Fruit fly (Drosophila melanogaster) whole organism, adult: ENCODE data around the gene PIG-F.

ENCODE experiments used
- CG11617 ChIP-seq: fragments of 200-800 bp; sonication (Bioruptor generic); optimal IDR thresholded peaks from 2 replicates; lab custom pipeline; 2017; ENCODE audit warnings: mild to moderate bottlenecking, missing biosample characterization, missing genetic modification reagents, missing genetic modification characterization
- CG12768 ChIP-seq: fragments of 200-800 bp; sonication (Bioruptor generic); optimal IDR thresholded peaks from 2 replicates; lab custom pipeline; 2017; ENCODE audit warnings: missing biosample characterization, missing genetic modification characterization, mild to moderate bottlenecking, moderate library complexity, missing genetic modification reagents
- CG14711 ChIP-seq: fragments of 200-800 bp; sonication (Bioruptor generic); optimal IDR thresholded peaks from 2 replicates; lab custom pipeline; 2018; ENCODE audit warnings: missing biosample characterization, mild to moderate bottlenecking, missing genetic modification characterization, moderate library complexity
- CG1620 ChIP-seq: fragments of 200-800 bp; sonication (Bioruptor generic); optimal IDR thresholded peaks from 2 replicates; lab custom pipeline; 2016; ENCODE audit warnings: missing biosample characterization, missing genetic modification characterization
- CG33017 ChIP-seq: fragments of 200-800 bp; sonication (Bioruptor generic); optimal IDR thresholded peaks from 2 replicates; lab custom pipeline; 2018; ENCODE audit warnings: missing biosample characterization, mild to moderate bottlenecking, missing genetic modification characterization, moderate library complexity
- CG5204 ChIP-seq: fragments of 200-800 bp; sonication (Bioruptor generic); optimal IDR thresholded peaks from 2 replicates; lab custom pipeline; 2016; ENCODE audit warnings: missing biosample characterization, missing genetic modification characterization
- CG7045 ChIP-seq: fragments of 200-800 bp; sonication (Bioruptor generic); optimal IDR thresholded peaks from 2 replicates; lab custom pipeline; 2017; ENCODE audit warnings: missing biosample characterization, mild to moderate bottlenecking, missing genetic modification characterization
- CG7101 ChIP-seq: fragments of 200-800 bp; sonication (Bioruptor generic); optimal IDR thresholded peaks from 2 replicates; lab custom pipeline; 2018; ENCODE audit warnings: missing biosample characterization, mild to moderate bottlenecking, missing genetic modification characterization, moderate library complexity
- Clk ChIP-seq: fragments of 200-800 bp; sonication (Bioruptor generic); optimal IDR thresholded peaks from 2 replicates; lab custom pipeline; 2017; ENCODE audit warnings: missing biosample characterization, missing genetic modification characterization
- Crg-1 ChIP-seq: fragments of 200-800 bp; sonication (Bioruptor generic); optimal IDR thresholded peaks from 2 replicates; lab custom pipeline; 2016; ENCODE audit warnings: missing biosample characterization, missing genetic modification characterization
- Hr96 ChIP-seq: fragments of 200-800 bp; sonication (Bioruptor generic); optimal IDR thresholded peaks from 2 replicates; lab custom pipeline; 2016; ENCODE audit warnings: missing biosample characterization, missing genetic modification characterization
- Mnt ChIP-seq: fragments of 200-800 bp; sonication (Bioruptor generic); optimal IDR thresholded peaks from 2 replicates; lab custom pipeline; 2016; ENCODE audit warnings: missing biosample characterization, mild to moderate bottlenecking, missing genetic modification characterization
- bab1 ChIP-seq: fragments of 200-800 bp; sonication (Bioruptor generic); optimal IDR thresholded peaks from 3 replicates; lab custom pipeline; 2019; ENCODE audit warnings: missing biosample characterization, mild to moderate bottlenecking, missing genetic modification characterization, moderate library complexity
- cic ChIP-seq: fragments of 200-800 bp; sonication (Bioruptor generic); optimal IDR thresholded peaks from 2 replicates; lab custom pipeline; 2017; ENCODE audit warnings: missing biosample characterization, mild to moderate bottlenecking, missing genetic modification characterization, moderate library complexity
- cnc ChIP-seq, 2 experiments: fragments of >200 bp; optimal IDR thresholded peaks; 2 replicates each; lab custom pipeline; 2017
- kay ChIP-seq: fragments of 200-800 bp; sonication (Bioruptor generic); peaks from one replicate; lab custom pipeline; 2016; ENCODE audit warnings: missing biosample characterization, missing genetic modification characterization, borderline replicate concordance
- ovo ChIP-seq: fragments of 200-800 bp; sonication (Bioruptor generic); optimal IDR thresholded peaks from 2 replicates; lab custom pipeline; 2016; ENCODE audit warnings: missing biosample characterization, missing genetic modification characterization
- pad ChIP-seq: fragments of 200-800 bp; sonication (Bioruptor generic); optimal IDR thresholded peaks from 3 replicates; lab custom pipeline; 2017; ENCODE audit warnings: missing biosample characterization, missing genetic modification characterization, mild to moderate bottlenecking, moderate library complexity, missing genetic modification reagents
- tj ChIP-seq: fragments of 200-800 bp; sonication (Bioruptor generic); optimal IDR thresholded peaks from 3 replicates; lab custom pipeline; 2017; ENCODE audit warnings: missing biosample characterization, mild to moderate bottlenecking, missing genetic modification characterization, moderate library complexity
- toe ChIP-seq: fragments of 200-800 bp; sonication (Bioruptor generic); optimal IDR thresholded peaks from 2 replicates; lab custom pipeline; 2016; ENCODE audit warnings: missing biosample characterization, missing genetic modification characterization

Gene PIG-F

DNA sequence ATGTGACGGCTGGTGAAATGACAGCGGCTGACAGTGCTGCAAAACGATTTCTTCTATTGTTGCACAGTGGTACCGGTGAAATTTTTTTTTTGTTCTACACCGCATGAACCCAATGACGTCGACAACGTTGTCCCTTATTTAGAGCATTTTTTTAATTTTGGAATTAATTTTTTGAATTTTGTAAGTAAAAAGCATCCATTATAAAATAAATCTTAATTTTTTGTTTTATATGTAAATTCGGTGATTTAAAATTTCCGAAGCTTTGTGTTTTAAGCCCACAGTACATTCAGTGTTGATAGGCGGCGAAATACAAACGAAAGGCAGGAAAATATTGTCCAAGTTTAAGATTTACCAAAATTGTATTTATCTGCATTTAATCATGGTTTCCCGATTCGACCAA lies at the start of gene PIG-F, which contains the start of gene Lon:
Gene PIG-F (plus strand): TSS at position 284 of the 400 bp plus-strand sequence.
Gene Lon (minus strand): TSS at position 28 of the 400 bp plus-strand sequence.
- TF ChIP-seq pad (GFP tag; lab: Kevin White, UChicago): peak; percentile 94
- peak; percentile 100 for TF ChIP-seq toe (GFP tag; lab: Kevin White, UChicago)
- TF ChIP-seq CG33017 (tag; lab: Kevin White, UChicago): peak; percentile 98
- no peak for TF ChIP-seq cnc (optimal IDR thresholded peaks at IDR 0.05; lab: Kevin White, UChicago)
- peak; percentile 96 for TF ChIP-seq CG14711 (tag; lab: Kevin White, UChicago)
- peak; percentile 99 for TF ChIP-seq CG1620
- peak; percentile 99 for TF ChIP-seq ovo (GFP tag; lab: Kevin White, UChicago)
- peak; percentile 99 for TF ChIP-seq CG5204 (GFP tag; lab: Kevin White, UChicago)
- TF ChIP-seq bab1 (GFP tag; lab: Kevin White, UChicago): peak; percentile 98
- TF ChIP-seq Hr96 (GFP tag; lab: Kevin White, UChicago): peak; percentile 99
- peak; percentile 99 for TF ChIP-seq Clk (GFP tag; lab: Kevin White, UChicago)
- TF ChIP-seq tj: peak; percentile 89
- peak; percentile 99 for TF ChIP-seq CG7101 (tag; lab: Kevin White, UChicago)
- peak; percentile 99 for TF ChIP-seq CG11617 (GFP tag; lab: Kevin White, UChicago)
- peak; percentile 99 for TF ChIP-seq CG12768
- peak; percentile 99 for TF ChIP-seq kay (GFP tag; lab: Kevin White, UChicago)
- TF ChIP-seq CG7045 (GFP tag; lab: Kevin White, UChicago): peak; percentile 99
- peak; percentile 86 for TF ChIP-seq cic (GFP tag; lab: Kevin White, UChicago)
- peak; percentile 97 for TF ChIP-seq Mnt (GFP tag; lab: Kevin White, UChicago)
- TF ChIP-seq Crg-1 (GFP tag; lab: Kevin White, UChicago): peak; percentile 99

DNA sequence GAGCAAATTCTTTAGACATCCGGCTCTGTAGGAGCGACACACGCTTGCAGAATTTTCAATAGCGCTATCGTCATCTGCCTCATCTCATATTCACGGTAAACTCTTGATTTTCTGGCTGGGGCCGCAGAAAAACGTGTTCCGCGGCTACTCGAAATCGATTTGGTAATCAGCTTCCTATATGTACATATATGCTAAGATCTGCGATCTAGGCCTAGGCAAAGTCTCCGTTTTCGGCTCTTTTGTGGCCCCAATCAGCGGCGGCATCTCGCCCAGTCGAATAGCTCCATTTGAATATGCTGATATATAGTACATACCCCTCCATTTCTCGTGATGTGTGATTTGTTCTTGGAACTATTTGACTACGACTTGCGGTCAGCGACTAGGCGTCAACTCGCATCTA lies 49.2 kb upstream of the PIG-F start:
- TF ChIP-seq cnc (optimal IDR thresholded peaks at IDR 0.05; lab: Kevin White, UChicago) (no peak), CG11617 (GFP tag; lab: Kevin White, UChicago) (no peak), Crg-1 (GFP tag; lab: Kevin White, UChicago) (no peak), CG5204 (GFP tag; lab: Kevin White, UChicago) (no peak), CG14711 (tag; lab: Kevin White, UChicago) (no peak), tj (no peak), CG1620 (no peak), CG33017 (tag; lab: Kevin White, UChicago) (no peak), ovo (GFP tag; lab: Kevin White, UChicago) (no peak), kay (GFP tag; lab: Kevin White, UChicago) (no peak), Mnt (GFP tag; lab: Kevin White, UChicago) (no peak), toe (GFP tag; lab: Kevin White, UChicago) (no peak), pad (GFP tag; lab: Kevin White, UChicago) (no peak)

DNA sequence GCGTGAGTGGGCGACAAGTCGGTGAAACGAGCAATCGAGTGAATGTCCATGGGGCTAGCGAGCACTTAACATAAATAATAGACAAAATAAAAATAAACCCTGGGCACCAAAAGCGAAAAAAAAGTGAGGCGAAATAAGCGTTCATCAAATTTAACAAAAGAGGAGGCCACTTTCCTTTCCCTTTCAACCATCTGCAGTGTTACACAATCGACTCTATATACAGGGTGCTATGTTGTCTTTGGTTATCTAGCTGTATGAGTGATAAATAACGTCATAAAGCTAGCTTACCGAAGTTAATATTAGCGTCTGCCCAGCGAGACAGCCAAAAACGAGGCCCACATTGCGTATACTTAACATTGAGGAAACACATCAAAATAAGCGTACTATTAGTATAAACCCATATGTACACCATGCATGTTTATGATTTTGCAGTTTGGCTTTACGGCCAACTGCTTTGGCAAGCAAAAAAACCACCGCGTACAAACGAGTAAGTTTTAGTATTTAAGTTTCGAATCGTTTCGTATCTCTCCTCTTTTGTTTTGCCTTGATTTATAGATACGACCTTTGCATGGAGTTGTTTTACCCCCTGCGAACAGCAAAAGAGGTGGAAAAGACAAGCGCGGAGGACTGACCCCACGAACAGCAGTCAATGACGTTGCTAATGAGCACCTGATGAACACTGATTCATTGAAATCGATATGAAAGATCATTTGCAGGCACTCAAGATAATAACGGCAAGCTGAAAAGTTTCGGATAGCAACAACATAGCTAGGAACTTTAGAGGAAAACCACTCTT lies 47.2 kb upstream of the PIG-F start:
- TF ChIP-seq CG11617 (GFP tag; lab: Kevin White, UChicago): no peak
- TF ChIP-seq CG7101 (tag; lab: Kevin White, UChicago): no peak
- no peak for TF ChIP-seq CG14711 (tag; lab: Kevin White, UChicago)
- TF ChIP-seq CG33017 (tag; lab: Kevin White, UChicago): no peak
- TF ChIP-seq ovo (GFP tag; lab: Kevin White, UChicago): no peak
- TF ChIP-seq CG7045 (GFP tag; lab: Kevin White, UChicago): no peak
- TF ChIP-seq kay (GFP tag; lab: Kevin White, UChicago): no peak
- no peak for TF ChIP-seq CG12768
- TF ChIP-seq toe (GFP tag; lab: Kevin White, UChicago): no peak
- TF ChIP-seq cnc (optimal IDR thresholded peaks at IDR 0.05; lab: Kevin White, UChicago): no peak
- TF ChIP-seq bab1 (GFP tag; lab: Kevin White, UChicago): no peak
- no peak for TF ChIP-seq pad (GFP tag; lab: Kevin White, UChicago)
- no peak for TF ChIP-seq Hr96 (GFP tag; lab: Kevin White, UChicago)

DNA sequence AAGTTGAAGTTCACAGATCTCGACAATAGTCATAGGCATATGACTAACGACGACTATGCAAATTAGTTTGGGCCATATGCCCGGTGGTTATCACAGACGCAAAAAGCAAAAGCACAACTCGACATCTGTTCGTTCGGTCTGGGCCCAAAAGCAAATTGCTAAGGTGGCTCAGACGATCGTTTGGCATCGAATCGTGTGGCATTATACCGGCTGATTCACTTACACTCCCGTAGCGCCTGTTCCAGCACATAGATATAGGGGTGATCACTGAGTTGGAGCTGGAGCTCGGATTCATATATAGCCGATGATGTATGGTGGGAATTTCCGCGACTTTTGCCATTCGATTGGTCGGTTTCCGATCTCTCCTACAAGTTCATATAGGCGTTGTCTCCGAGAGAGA lies 46.1 kb upstream of the PIG-F start:
- TF ChIP-seq tj (no peak), CG5204 (GFP tag; lab: Kevin White, UChicago) (no peak), ovo (GFP tag; lab: Kevin White, UChicago) (no peak), CG1620 (no peak), CG7101 (tag; lab: Kevin White, UChicago) (no peak), CG14711 (tag; lab: Kevin White, UChicago) (no peak), Crg-1 (GFP tag; lab: Kevin White, UChicago) (no peak), Hr96 (GFP tag; lab: Kevin White, UChicago) (no peak), CG12768 (no peak)

DNA sequence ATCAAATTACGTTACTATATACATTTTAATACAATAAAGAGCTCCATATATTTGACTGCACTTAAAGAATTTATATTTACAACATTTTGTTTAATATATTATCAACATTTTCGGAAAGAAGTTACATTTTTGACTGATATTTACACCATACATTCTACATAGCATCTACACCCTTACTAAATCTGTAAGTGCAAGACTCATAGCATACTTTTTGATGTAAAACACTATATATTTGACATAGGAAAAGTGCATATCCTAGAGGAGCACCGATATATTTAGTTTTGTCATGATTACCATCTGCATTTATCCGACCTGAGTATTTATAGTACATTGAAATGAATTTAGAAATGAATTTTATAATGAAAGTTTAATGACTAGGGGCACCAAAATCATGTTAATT lies 43.3 kb upstream of the PIG-F start:
- TF ChIP-seq cnc (optimal IDR thresholded peaks at IDR 0.05; lab: Kevin White, UChicago) (no peak), cic (GFP tag; lab: Kevin White, UChicago) (no peak), Hr96 (GFP tag; lab: Kevin White, UChicago) (no peak), Mnt (GFP tag; lab: Kevin White, UChicago) (no peak), CG33017 (tag; lab: Kevin White, UChicago) (no peak)

DNA sequence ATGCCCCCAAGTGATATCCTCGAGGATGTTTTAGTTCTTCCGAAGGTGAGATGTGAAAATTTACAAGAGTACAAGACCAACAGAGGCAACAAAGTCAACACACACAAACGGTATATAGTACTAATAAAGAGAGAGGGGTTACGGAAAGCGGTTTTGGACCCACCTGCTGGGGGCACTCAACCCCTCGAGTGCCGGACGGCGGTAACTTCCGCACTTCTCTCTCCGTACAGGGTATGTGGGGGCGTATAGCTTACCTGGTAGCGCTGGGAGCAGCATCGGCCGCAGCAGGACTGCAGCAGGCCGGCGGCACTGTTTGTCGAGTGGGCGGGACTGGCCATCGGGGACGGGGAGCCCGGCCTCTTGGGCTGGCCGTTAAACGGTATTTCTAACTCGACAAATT lies 42.8 kb upstream of the PIG-F start:
- TF ChIP-seq Hr96 (GFP tag; lab: Kevin White, UChicago) (no peak), CG1620 (no peak), toe (GFP tag; lab: Kevin White, UChicago) (no peak), CG5204 (GFP tag; lab: Kevin White, UChicago) (no peak), kay (GFP tag; lab: Kevin White, UChicago) (no peak), cnc (optimal IDR thresholded peaks at IDR 0.05; lab: Kevin White, UChicago) (no peak), CG11617 (GFP tag; lab: Kevin White, UChicago) (no peak), tj (no peak), Mnt (GFP tag; lab: Kevin White, UChicago) (no peak), bab1 (GFP tag; lab: Kevin White, UChicago) (no peak), CG14711 (tag; lab: Kevin White, UChicago) (no peak), Crg-1 (GFP tag; lab: Kevin White, UChicago) (no peak), CG33017 (tag; lab: Kevin White, UChicago) (no peak), CG7045 (GFP tag; lab: Kevin White, UChicago) (no peak), pad (GFP tag; lab: Kevin White, UChicago) (no peak), CG7101 (tag; lab: Kevin White, UChicago) (no peak), ovo (GFP tag; lab: Kevin White, UChicago) (no peak)
